Fruit fly (Drosophila melanogaster): Measurements from ENCODE around the gene CIA30.

- no peak for TF ChIP-seq usp (GFP tag; optimal IDR thresholded peaks at IDR 0.05)
- TF ChIP-seq EcR (GFP tag; optimal IDR thresholded peaks at IDR 0.05), result no peak
- no peak for TF ChIP-seq CG8478 (optimal IDR thresholded peaks at IDR 0.05)
These were observed 41.0 kb upstream of the CIA30 start for dm6 chr3R:29695744-29696143.

Measured in whole organism.